Fruit fly (Drosophila melanogaster) whole organism, wandering third instar larva: Measurements from ENCODE around the gene bowl.

Source experiments
- Abd-B ChIP-seq: fragments of >200 bp; optimal IDR thresholded peaks from 2 replicates; lab custom pipeline; 2017; ENCODE audit warnings: missing biosample characterization, missing genetic modification characterization
- CG32264 ChIP-seq: fragments of 200-800 bp; sonication (Bioruptor generic); optimal IDR thresholded peaks from 2 replicates; lab custom pipeline; 2016; ENCODE audit warnings: missing biosample characterization, missing genetic modification characterization
- CG9705 ChIP-seq: fragments of 200-800 bp; sonication (Bioruptor generic); optimal IDR thresholded peaks from 2 replicates; lab custom pipeline; 2018; ENCODE audit warnings: missing biosample characterization, mild to moderate bottlenecking, missing genetic modification characterization
- CrebA ChIP-seq: fragments of 200-800 bp; sonication (Bioruptor generic); optimal IDR thresholded peaks from 2 replicates; lab custom pipeline; 2016; ENCODE audit warnings: missing biosample characterization, mild to moderate bottlenecking, missing genetic modification characterization, borderline replicate concordance
- Dfd ChIP-seq: fragments of >200 bp; optimal IDR thresholded peaks from 2 replicates; lab custom pipeline; 2017; ENCODE audit warnings: missing biosample characterization, missing genetic modification characterization
- Dif ChIP-seq: fragments of 200-275, 200-300 bp; sonication (Bioruptor generic); optimal IDR thresholded peaks from 2 replicates; lab custom pipeline; 2018; ENCODE audit warnings: missing biosample characterization, missing genetic modification characterization; ENCODE audit not compliant: partially characterized antibody
- GATAd ChIP-seq: sonication (Bioruptor generic); optimal IDR thresholded peaks from 2 replicates; lab custom pipeline; 2016; ENCODE audit warnings: missing biosample characterization, missing genetic modification characterization
- HLH106 ChIP-seq: fragments of 200-800 bp; optimal IDR thresholded peaks from 3 replicates; lab custom pipeline; 2019; ENCODE audit warnings: missing biosample characterization, mild to moderate bottlenecking, missing genetic modification characterization, moderate library complexity
- Hnf4 ChIP-seq: fragments of 200-800 bp; sonication (Bioruptor generic); optimal IDR thresholded peaks from 2 replicates; lab custom pipeline; 2016; ENCODE audit warnings: missing biosample characterization, mild to moderate bottlenecking, missing genetic modification characterization
- Hr78 ChIP-seq: fragments of >200 bp; optimal IDR thresholded peaks from 2 replicates; lab custom pipeline; 2017; ENCODE audit warnings: missing biosample characterization, missing genetic modification characterization
- Hr83 ChIP-seq: fragments of 200-300 bp; sonication (Bioruptor generic); optimal IDR thresholded peaks from 2 replicates; lab custom pipeline; 2016; ENCODE audit warnings: missing biosample characterization, mild to moderate bottlenecking, missing genetic modification characterization, moderate library complexity; ENCODE audit not compliant: poor library complexity, severe bottlenecking
- Jra ChIP-seq: sonication (Bioruptor generic); optimal IDR thresholded peaks from 2 replicates; lab custom pipeline; 2016; ENCODE audit warnings: missing biosample characterization, missing genetic modification characterization
- Mio ChIP-seq: sonication (Bioruptor generic); optimal IDR thresholded peaks from 2 replicates; lab custom pipeline; 2016; ENCODE audit warnings: missing biosample characterization, missing genetic modification characterization
- Myc ChIP-seq: fragments of >200 bp; optimal IDR thresholded peaks from 2 replicates; lab custom pipeline; 2017
- N ChIP-seq: fragments of >200 bp; optimal IDR thresholded peaks from 2 replicates; lab custom pipeline; 2018; ENCODE audit warnings: missing biosample characterization, missing external identifiers, missing genetic modification characterization
- OdsH ChIP-seq: fragments of 200-800 bp; sonication (Bioruptor generic); optimal IDR thresholded peaks from 2 replicates; lab custom pipeline; 2016; ENCODE audit warnings: missing biosample characterization, mild to moderate bottlenecking, missing genetic modification characterization
- Rel ChIP-seq, 2 experiments: fragments of 200-800 bp; sonication (Bioruptor generic) in 1 of 2; optimal IDR thresholded peaks; 2 replicates in 1 of 2; 3 replicates in 1 of 2; lab custom pipeline; 2016 to 2019; ENCODE audit warnings: mild to moderate bottlenecking in 2 of 2, missing biosample characterization in 2 of 2, missing genetic modification characterization in 2 of 2, moderate library complexity in 1 of 2
- Sp1 ChIP-seq: fragments of 200-800 bp; sonication (Bioruptor generic); optimal IDR thresholded peaks from 3 replicates; lab custom pipeline; 2019; ENCODE audit warnings: missing biosample characterization, mild to moderate bottlenecking, missing genetic modification characterization, moderate library complexity
- Vsx2 ChIP-seq: fragments of 200-300, 225-300 bp; sonication (Bioruptor generic); optimal IDR thresholded peaks from 2 replicates; lab custom pipeline; 2018; ENCODE audit warnings: missing biosample characterization, missing genetic modification characterization; ENCODE audit not compliant: partially characterized antibody
- br ChIP-seq: fragments of 200-800 bp; sonication (Bioruptor generic); optimal IDR thresholded peaks from 2 replicates; lab custom pipeline; 2016; ENCODE audit warnings: missing biosample characterization, missing genetic modification characterization
- brk ChIP-seq: fragments of 200-800 bp; sonication (Bioruptor generic); optimal IDR thresholded peaks from 2 replicates; lab custom pipeline; 2016; ENCODE audit warnings: missing biosample characterization, mild to moderate bottlenecking, missing genetic modification characterization
- dl ChIP-seq, 2 experiments: fragments of 175-275, 200-275 bp in 1 of 2; fragments of 200-275 bp in 1 of 2; sonication (Bioruptor generic); optimal IDR thresholded peaks; lab custom pipeline; 2018; ENCODE audit warnings: mild to moderate bottlenecking in 2 of 2, missing biosample characterization in 2 of 2, missing genetic modification characterization in 2 of 2, moderate library complexity in 2 of 2; ENCODE audit not compliant: partially characterized antibody in 2 of 2, insufficient read depth in 1 of 2
- dmrt93B ChIP-seq: fragments of 200-800 bp; sonication (Bioruptor generic); optimal IDR thresholded peaks from 2 replicates; lab custom pipeline; 2018; ENCODE audit warnings: missing biosample characterization, mild to moderate bottlenecking, missing genetic modification characterization
- dsf ChIP-seq: sonication (Bioruptor generic); optimal IDR thresholded peaks from 2 replicates; lab custom pipeline; 2016; ENCODE audit warnings: missing biosample characterization, missing genetic modification characterization, borderline replicate concordance
- ey ChIP-seq: fragments of 200-800 bp; sonication (Bioruptor generic); optimal IDR thresholded peaks from 2 replicates; lab custom pipeline; 2016; ENCODE audit warnings: missing biosample characterization, missing genetic modification characterization
- foxo ChIP-seq, 2 experiments: fragments of 200-800 bp; sonication (Bioruptor generic); optimal IDR thresholded peaks; 2 replicates in 1 of 2; 3 replicates in 1 of 2; lab custom pipeline; 2016 to 2017; ENCODE audit warnings: missing biosample characterization in 2 of 2, missing genetic modification characterization in 2 of 2
- fru ChIP-seq: fragments of 200-800 bp; sonication (Bioruptor generic); optimal IDR thresholded peaks from 3 replicates; lab custom pipeline; 2016; ENCODE audit warnings: missing biosample characterization, mild to moderate bottlenecking, missing genetic modification characterization
- h ChIP-seq: fragments of 200-800 bp; sonication (Bioruptor generic); optimal IDR thresholded peaks from 3 replicates; lab custom pipeline; 2016; ENCODE audit warnings: missing biosample characterization, mild to moderate bottlenecking, missing genetic modification characterization
- jim ChIP-seq: fragments of 175-275, 200-325 bp; sonication (Bioruptor generic); optimal IDR thresholded peaks from 2 replicates; lab custom pipeline; 2016; ENCODE audit warnings: missing biosample characterization, mild to moderate bottlenecking, missing genetic modification characterization
- lola ChIP-seq: fragments of >200 bp; optimal IDR thresholded peaks from 2 replicates; lab custom pipeline; 2017; ENCODE audit warnings: missing biosample characterization, missing genetic modification characterization
- pan ChIP-seq: fragments of >200 bp; optimal IDR thresholded peaks from 2 replicates; lab custom pipeline; 2017
- psq ChIP-seq: fragments of 200-800 bp; sonication (Bioruptor generic); optimal IDR thresholded peaks from 3 replicates; lab custom pipeline; 2017; ENCODE audit warnings: missing biosample characterization, mild to moderate bottlenecking, missing genetic modification characterization, moderate library complexity
- rgr ChIP-seq: fragments of 200-800 bp; sonication (Bioruptor generic); optimal IDR thresholded peaks from 3 replicates; lab custom pipeline; 2016; ENCODE audit warnings: missing biosample characterization, mild to moderate bottlenecking, missing genetic modification characterization
- sage ChIP-seq: fragments of 200-800 bp; sonication (Bioruptor generic); optimal IDR thresholded peaks from 2 replicates; lab custom pipeline; 2016; ENCODE audit warnings: missing biosample characterization, mild to moderate bottlenecking, missing genetic modification characterization
- sv ChIP-seq: fragments of 200-800 bp; sonication (Bioruptor generic); optimal IDR thresholded peaks from 3 replicates; lab custom pipeline; 2016; ENCODE audit warnings: missing biosample characterization, missing genetic modification characterization
- tai ChIP-seq: sonication (Bioruptor generic); optimal IDR thresholded peaks from 2 replicates; lab custom pipeline; 2016; ENCODE audit warnings: missing biosample characterization, missing genetic modification characterization
- usp ChIP-seq: fragments of >200 bp; optimal IDR thresholded peaks from 2 replicates; lab custom pipeline; 2017; ENCODE audit warnings: missing biosample characterization, missing genetic modification characterization
- woc ChIP-seq: sonication (Bioruptor generic); optimal IDR thresholded peaks from 2 replicates; lab custom pipeline; 2016; ENCODE audit warnings: missing biosample characterization, mild to moderate bottlenecking, missing genetic modification characterization

Gene bowl

dm6 chr2L:3776614-3777196 is 5.2 kb downstream of the bowl start:
- TF ChIP-seq foxo (GFP tag; optimal IDR thresholded peaks at IDR 0.05; lab: Kevin White, UChicago) (peak in 1 of 2 experiments; percentile 91), usp (no peak), Hr78 (GFP tag; lab: Kevin White, UChicago) (no peak), Dif (GFP tag; lab: Kevin White, UChicago) (no peak), h (peak; percentile 77), sage (GFP tag; lab: Kevin White, UChicago) (peak; percentile 38), ey (GFP tag; lab: Kevin White, UChicago) (peak; percentile 50), CrebA (GFP tag; lab: Kevin White, UChicago) (no peak), OdsH (peak; percentile 88), Mio (no peak), Hnf4 (GFP tag; lab: Kevin White, UChicago) (peak; percentile 60), HLH106 (peak; percentile 94), rgr (peak; percentile 83), CG32264 (GFP tag; lab: Kevin White, UChicago) (no peak), fru (GFP tag; lab: Kevin White, UChicago) (peak; percentile 85), GATAd (GFP tag; lab: Kevin White, UChicago) (no peak), sv (GFP tag; lab: Kevin White, UChicago) (peak; percentile 63), dl (GFP tag; optimal IDR thresholded peaks at IDR 0.05; lab: Kevin White, UChicago; ENCODE audit: insufficient read depth in 1 of 2, partially characterized antibody in 2 of 2) (no peak), Myc (lab: Kevin White, UChicago) (no peak), brk (GFP tag; lab: Kevin White, UChicago) (peak; percentile 84), Vsx2 (no peak), dmrt93B (GFP tag; lab: Kevin White, UChicago) (peak; percentile 64), dsf (GFP tag; lab: Kevin White, UChicago) (peak; percentile 54), lola (no peak), Jra (GFP tag; lab: Kevin White, UChicago) (no peak), br (GFP tag; lab: Kevin White, UChicago) (peak; percentile 35), N (GFP tag; lab: Kevin White, UChicago) (no peak), woc (peak; percentile 17), Rel (GFP tag; optimal IDR thresholded peaks at IDR 0.05; lab: Kevin White, UChicago) (no peak), Rel (tag; optimal IDR thresholded peaks at IDR 0.05; lab: Kevin White, UChicago) (peak; percentile 80), tai (GFP tag; lab: Kevin White, UChicago) (peak; percentile 58), Sp1 (GFP tag; lab: Kevin White, UChicago) (peak; percentile 96), Hr83 (GFP tag; lab: Kevin White, UChicago) (peak; percentile 73), Dfd (GFP tag; lab: Kevin White, UChicago) (no peak), pan (lab: Kevin White, UChicago) (no peak), psq (GFP tag; lab: Kevin White, UChicago) (peak; percentile 87), Abd-B (GFP tag; lab: Kevin White, UChicago) (no peak), jim (no peak), CG9705 (peak; percentile 73)

DNA sequence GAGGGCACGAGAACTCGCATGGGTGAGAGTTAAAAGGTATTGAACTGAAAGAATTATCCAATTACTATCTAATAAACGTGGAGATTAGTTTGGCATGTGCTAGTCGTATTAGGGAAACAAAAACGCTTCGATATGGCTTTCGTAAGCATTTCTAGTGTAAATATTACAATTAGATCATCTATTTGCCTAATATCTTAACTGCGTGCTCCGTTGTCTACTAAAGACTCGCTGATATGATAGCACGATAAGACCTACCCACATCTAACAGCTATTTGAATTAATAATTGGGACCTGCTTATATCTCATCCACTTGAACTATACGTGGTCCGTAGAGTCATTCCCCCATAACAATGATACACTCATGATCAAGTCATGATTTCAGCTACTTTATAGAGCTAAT is 6.0 kb downstream of the bowl start:
- no peak for TF ChIP-seq brk (GFP tag; lab: Kevin White, UChicago)
- TF ChIP-seq, all 38 proteins: peak for 0
